Fruit fly (Drosophila melanogaster) whole organism, prepupa: ENCODE measurements around the gene CG33267.

ENCODE experiments used
- Blimp-1 ChIP-seq: fragments of 200-800 bp; sonication (Bioruptor generic); optimal IDR thresholded peaks from 3 replicates; lab custom pipeline; 2017; ENCODE audit warnings: missing biosample characterization, missing genetic modification characterization, mild to moderate bottlenecking, moderate library complexity, missing genetic modification reagents
- CG10631 ChIP-seq: fragments of 200-800 bp; sonication (Bioruptor generic); optimal IDR thresholded peaks from 2 replicates; lab custom pipeline; 2016; ENCODE audit warnings: missing biosample characterization, missing genetic modification characterization
- CG10669 ChIP-seq: fragments of 200-800 bp; sonication (Bioruptor generic); optimal IDR thresholded peaks from 3 replicates; lab custom pipeline; 2018; ENCODE audit warnings: missing biosample characterization, mild to moderate bottlenecking, missing genetic modification characterization, moderate library complexity
- CG11294 ChIP-seq: fragments of 200-800 bp; sonication (Bioruptor generic); IDR thresholded peaks from 2 replicates; pipeline ENCODE4 v1.3.6; 2022; ENCODE audit warnings: missing biosample characterization, missing genetic modification characterization
- CG11762 ChIP-seq: fragments of 200-800 bp; sonication (Bioruptor generic); optimal IDR thresholded peaks from 3 replicates; lab custom pipeline; 2016; ENCODE audit warnings: missing biosample characterization, missing genetic modification characterization; ENCODE audit not compliant: insufficient read depth
- CG1621 ChIP-seq: fragments of 200-800 bp; sonication (Bioruptor generic); optimal IDR thresholded peaks from 3 replicates; lab custom pipeline; 2018; ENCODE audit warnings: missing biosample characterization, mild to moderate bottlenecking, missing genetic modification characterization
- CG16779 ChIP-seq: fragments of 200-800 bp; sonication (Bioruptor generic); optimal IDR thresholded peaks from 3 replicates; lab custom pipeline; 2017; ENCODE audit warnings: missing biosample characterization, mild to moderate bottlenecking, missing genetic modification characterization
- CG31627 ChIP-seq: fragments of 200-800 bp; sonication (Bioruptor generic); optimal IDR thresholded peaks from 3 replicates; lab custom pipeline; 2016; ENCODE audit warnings: missing biosample characterization, missing genetic modification characterization
- CG32006 ChIP-seq: fragments of 200-800 bp; sonication (Bioruptor generic); optimal IDR thresholded peaks from 3 replicates; lab custom pipeline; 2017; ENCODE audit warnings: missing biosample characterization, mild to moderate bottlenecking, missing genetic modification characterization
- CG34406 ChIP-seq: fragments of 200-800 bp; sonication (Bioruptor generic); optimal IDR thresholded peaks from 3 replicates; lab custom pipeline; 2016; ENCODE audit warnings: missing biosample characterization, missing genetic modification characterization
- CG3919 ChIP-seq: fragments of 200-800 bp; sonication (Bioruptor generic); optimal IDR thresholded peaks from 3 replicates; lab custom pipeline; 2016; ENCODE audit warnings: missing biosample characterization, missing genetic modification characterization
- CG4318 ChIP-seq: fragments of 200-800 bp; sonication (Bioruptor generic); optimal IDR thresholded peaks from 3 replicates; lab custom pipeline; 2017; ENCODE audit warnings: missing biosample characterization, mild to moderate bottlenecking, missing genetic modification characterization
- CG6163 ChIP-seq: fragments of 200-800 bp; sonication (Bioruptor generic); IDR thresholded peaks from 3 replicates; pipeline ENCODE4 v1.3.6; 2022; ENCODE audit warnings: missing biosample characterization, missing genetic modification characterization
- CG6792 ChIP-seq: fragments of 200-800 bp; sonication (Bioruptor generic); optimal IDR thresholded peaks from 3 replicates; lab custom pipeline; 2016; ENCODE audit warnings: missing biosample characterization, missing genetic modification characterization
- CG6808 ChIP-seq: fragments of 200-800 bp; sonication (Bioruptor generic); optimal IDR thresholded peaks from 3 replicates; lab custom pipeline; 2017; ENCODE audit warnings: missing biosample characterization, missing genetic modification characterization, mild to moderate bottlenecking, moderate library complexity, missing genetic modification reagents
- CG6854 ChIP-seq: fragments of 200-800 bp; sonication (Bioruptor generic); optimal IDR thresholded peaks from 2 replicates; lab custom pipeline; 2017; ENCODE audit warnings: missing biosample characterization, mild to moderate bottlenecking, missing genetic modification characterization
- CG8319 ChIP-seq: fragments of 200-800 bp; sonication (Bioruptor generic); optimal IDR thresholded peaks from 3 replicates; lab custom pipeline; 2016; ENCODE audit warnings: missing biosample characterization, missing genetic modification characterization
- CG8632 ChIP-seq: fragments of 200-800 bp; sonication (Bioruptor generic); optimal IDR thresholded peaks from 3 replicates; lab custom pipeline; 2016; ENCODE audit warnings: missing biosample characterization, missing genetic modification characterization
- CG9139 ChIP-seq: fragments of 200-800 bp; sonication (Bioruptor generic); optimal IDR thresholded peaks from 3 replicates; lab custom pipeline; 2017; ENCODE audit warnings: missing biosample characterization, mild to moderate bottlenecking, missing genetic modification characterization
- Eip78C ChIP-seq: fragments of 200-800 bp; sonication (Bioruptor generic); peaks from one replicate; lab custom pipeline; 2016; ENCODE audit warnings: missing biosample characterization, missing genetic modification characterization
- Ets96B ChIP-seq: fragments of 200-800 bp; optimal IDR thresholded peaks from 2 replicates; lab custom pipeline; 2019; ENCODE audit warnings: missing biosample characterization, mild to moderate bottlenecking, missing genetic modification characterization, moderate library complexity
- Hr38 ChIP-seq: sonication (Bioruptor generic); optimal IDR thresholded peaks from 2 replicates; lab custom pipeline; 2016; ENCODE audit warnings: missing biosample characterization, missing genetic modification characterization
- Hr4 ChIP-seq: fragments of 200-800 bp; sonication (Bioruptor generic); optimal IDR thresholded peaks from 3 replicates; lab custom pipeline; 2016; ENCODE audit warnings: missing biosample characterization, missing genetic modification characterization
- OdsH ChIP-seq: fragments of 200-800 bp; sonication (Bioruptor generic); optimal IDR thresholded peaks from 3 replicates; lab custom pipeline; 2016; ENCODE audit warnings: missing biosample characterization, missing genetic modification characterization
- Smox ChIP-seq: fragments of 200-800 bp; sonication (Bioruptor generic); optimal IDR thresholded peaks from 3 replicates; lab custom pipeline; 2016; ENCODE audit warnings: missing biosample characterization, missing genetic modification characterization
- Sox102F ChIP-seq: fragments of 200-800 bp; sonication (Bioruptor generic); optimal IDR thresholded peaks from 2 replicates; lab custom pipeline; 2016; ENCODE audit warnings: missing biosample characterization, mild to moderate bottlenecking, missing genetic modification characterization
- Sox15 ChIP-seq: fragments of 200-800 bp; sonication (Bioruptor generic); optimal IDR thresholded peaks from 3 replicates; lab custom pipeline; 2016; ENCODE audit warnings: missing biosample characterization, missing genetic modification characterization
- achi ChIP-seq: fragments of 200-800 bp; sonication (Bioruptor generic); optimal IDR thresholded peaks from 3 replicates; lab custom pipeline; 2016; ENCODE audit warnings: missing biosample characterization, missing genetic modification characterization
- acj6 ChIP-seq: fragments of 200-800 bp; sonication (Bioruptor generic); optimal IDR thresholded peaks from 3 replicates; lab custom pipeline; 2016; ENCODE audit warnings: missing biosample characterization, missing genetic modification characterization
- eg ChIP-seq: fragments of 200-800 bp; sonication (Bioruptor generic); IDR thresholded peaks from 3 replicates; pipeline ENCODE4 v1.3.6; 2022; ENCODE audit warnings: missing biosample characterization, missing genetic modification characterization
- fkh ChIP-seq: fragments of 200-800 bp; sonication (Bioruptor generic); optimal IDR thresholded peaks from 3 replicates; lab custom pipeline; 2017; ENCODE audit warnings: missing biosample characterization, mild to moderate bottlenecking, missing genetic modification characterization, moderate library complexity
- pdm3 ChIP-seq: fragments of 200-800 bp; sonication (Bioruptor generic); optimal IDR thresholded peaks from 3 replicates; lab custom pipeline; 2016; ENCODE audit warnings: missing biosample characterization, missing genetic modification characterization
- salr ChIP-seq, 2 experiments: fragments of 200-800 bp; sonication (Bioruptor generic); optimal IDR thresholded peaks; 3 replicates each; lab custom pipeline; 2016 to 2018; ENCODE audit warnings: missing biosample characterization in 2 of 2, missing genetic modification characterization in 2 of 2, mild to moderate bottlenecking in 1 of 2
- svp ChIP-seq: fragments of 200-800 bp; sonication (Bioruptor generic); peaks from one replicate; lab custom pipeline; 2016; ENCODE audit warnings: missing biosample characterization, missing genetic modification characterization
- topi ChIP-seq: fragments of 200-800 bp; sonication (Bioruptor generic); optimal IDR thresholded peaks from 3 replicates; lab custom pipeline; 2016; ENCODE audit warnings: missing biosample characterization, missing genetic modification characterization
- vri ChIP-seq: fragments of 200-800 bp; sonication (Bioruptor generic); optimal IDR thresholded peaks from 3 replicates; lab custom pipeline; 2016; ENCODE audit warnings: missing biosample characterization, mild to moderate bottlenecking, missing genetic modification characterization

Gene CG33267

dm6 chr3L:11542437-11542836, 21.8 kb upstream of the CG33267 start:
- peak; percentile 13 for TF ChIP-seq CG3919 (GFP tag; lab: Kevin White, UChicago)
- no peak for TF ChIP-seq pdm3 (GFP tag; lab: Kevin White, UChicago)
- no peak for TF ChIP-seq CG4318 (GFP tag; lab: Kevin White, UChicago)
- no peak for TF ChIP-seq CG8632 (GFP tag; lab: Kevin White, UChicago)

dm6 chr3L:11542948-11543347, 21.3 kb upstream of the CG33267 start:
- TF ChIP-seq Ets96B (tag; lab: Kevin White, UChicago) (no peak), pdm3 (GFP tag; lab: Kevin White, UChicago) (no peak), CG1621 (tag; lab: Kevin White, UChicago) (no peak), CG8319 (GFP tag; lab: Kevin White, UChicago) (no peak), fkh (GFP tag; lab: Kevin White, UChicago) (no peak), Hr38 (GFP tag; lab: Kevin White, UChicago) (no peak), Smox (GFP tag; lab: Kevin White, UChicago) (no peak), CG31627 (GFP tag; lab: Kevin White, UChicago) (no peak), CG4318 (GFP tag; lab: Kevin White, UChicago) (no peak), CG34406 (no peak), CG10669 (GFP tag; lab: Kevin White, UChicago) (no peak), eg (GFP tag; lab: Robert Waterston, UW) (no peak), CG6854 (GFP tag; lab: Kevin White, UChicago) (no peak), svp (GFP tag; lab: Kevin White, UChicago) (no peak), OdsH (GFP tag; lab: Kevin White, UChicago) (no peak), CG32006 (GFP tag; lab: Kevin White, UChicago) (peak; percentile 14), Eip78C (GFP tag; lab: Kevin White, UChicago) (peak; percentile 10), Hr4 (GFP tag; lab: Kevin White, UChicago) (peak; percentile 14), CG11294 (no peak), salr (GFP tag; optimal IDR thresholded peaks at IDR 0.05; lab: Kevin White, UChicago) (no peak), CG8632 (GFP tag; lab: Kevin White, UChicago) (no peak), CG6792 (no peak), CG11762 (no peak), CG10631 (GFP tag; lab: Kevin White, UChicago) (no peak), Sox15 (GFP tag; lab: Kevin White, UChicago) (no peak)

- TF ChIP-seq Sox102F (GFP tag; lab: Kevin White, UChicago), result peak; percentile 19
- no peak for TF ChIP-seq topi (GFP tag; lab: Kevin White, UChicago)
- peak; percentile 12 for TF ChIP-seq CG6808 (GFP tag; lab: Kevin White, UChicago)
- TF ChIP-seq Eip78C (GFP tag; lab: Kevin White, UChicago), result peak; percentile 52
- no peak for TF ChIP-seq CG8319 (GFP tag; lab: Kevin White, UChicago)
- TF ChIP-seq vri, result peak; percentile 43
- peak; percentile 10; the same call in 1 of the 3 replicates for TF ChIP-seq CG6163 (GFP tag; lab: Robert Waterston, UW)
- TF ChIP-seq svp (GFP tag; lab: Kevin White, UChicago), result peak; percentile 58
- TF ChIP-seq OdsH (GFP tag; lab: Kevin White, UChicago), result no peak
- TF ChIP-seq CG16779 (tag; lab: Kevin White, UChicago), result no peak
- TF ChIP-seq acj6 (GFP tag; lab: Kevin White, UChicago), result no peak
- no peak for TF ChIP-seq CG11294
- TF ChIP-seq achi (GFP tag; lab: Kevin White, UChicago), result peak; percentile 22
- TF ChIP-seq Blimp-1 (GFP tag; lab: Kevin White, UChicago), result peak; percentile 68
- TF ChIP-seq CG9139 (GFP tag; lab: Kevin White, UChicago), result no peak
- TF ChIP-seq CG10631 (GFP tag; lab: Kevin White, UChicago), result no peak
Measured at dm6 chr3L:11543681-11544299, 20.5 kb upstream of the CG33267 start.
